Worm (Caenorhabditis elegans) whole organism, midembryonic: ENCODE measurements around the gene emg-1.

Experiments
- T22C8.4 ChIP-seq: fragments of 200-800 bp; sonication (Bioruptor generic); IDR thresholded peaks from 2 replicates; pipeline ENCODE4 v1.3.6; 2022; ENCODE audit warnings: missing genetic modification characterization, missing compliant biosample characterization
- cog-1 ChIP-seq: sonication (generic microtip); optimal IDR thresholded peaks from 2 replicates; lab custom pipeline; 2016; ENCODE audit warnings: missing genetic modification characterization, missing compliant biosample characterization
- klf-2 ChIP-seq: fragments of 200-800 bp; sonication (Bioruptor generic); conservative IDR thresholded peaks from 2 replicates; pipeline ENCODE4 v1.3.6; 2022; ENCODE audit warnings: missing genetic modification reagents, missing genetic modification characterization, missing compliant biosample characterization
- ztf-23 ChIP-seq: fragments of 200-800 bp; sonication (Bioruptor generic); IDR thresholded peaks from 2 replicates; pipeline ENCODE4 v1.3.6; 2022; ENCODE audit warnings: missing genetic modification reagents, missing genetic modification characterization, missing compliant biosample characterization

- TF ChIP-seq cog-1 (tag; lab: Kevin White, UChicago) = no peak
- no peak for TF ChIP-seq T22C8.4 (GFP tag; lab: Robert Waterston, UW)
- TF ChIP-seq ztf-23 = no peak
- no peak for TF ChIP-seq klf-2 (GFP tag; lab: Robert Waterston, UW)
These were observed 12.0 kb downstream of the emg-1 start for ce11 chrIII:10661292-10661691.
